Worm (Caenorhabditis elegans): Measurements from ENCODE around the gene nhr-43.

nhr-43 gene

ce11 chrIV:11915768-11916453 is 16.5 kb downstream of the nhr-43 start, which contains the start of gene ZK822.9:
ZK822.9 (plus strand) TSS chrIV:11915947.
- TF ChIP-seq Y75B8A.6 (GFP tag; IDR thresholded peaks at IDR 0.05): no peak
- no peak for TF ChIP-seq F26F4.8 (GFP tag; conservative IDR thresholded peaks at IDR 0.05)
- TF ChIP-seq fkh-10 (GFP tag; optimal IDR thresholded peaks at IDR 0.05): no peak
- no peak for TF ChIP-seq dmd-8 (GFP tag; IDR thresholded peaks at IDR 0.05)
- TF ChIP-seq tra-1 (GFP tag; IDR thresholded peaks at IDR 0.05): no peak
- TF ChIP-seq mxl-2 (GFP tag; conservative IDR thresholded peaks at IDR 0.05): no peak
- no peak for TF ChIP-seq F37D6.2 (tag; optimal IDR thresholded peaks at IDR 0.05)
- TF ChIP-seq lin-39 (tag; optimal IDR thresholded peaks at IDR 0.05): no peak
- TF ChIP-seq nhr-28 (tag; optimal IDR thresholded peaks at IDR 0.05): peak; percentile 82
- TF ChIP-seq T26A8.4 (GFP tag; IDR thresholded peaks at IDR 0.05): no peak
- no peak for TF ChIP-seq F10B5.3 (tag; optimal IDR thresholded peaks at IDR 0.05)
- no peak for TF ChIP-seq ceh-32 (tag; optimal IDR thresholded peaks at IDR 0.05; ENCODE audit: poor library complexity)
- TF ChIP-seq mdt-29 (GFP tag; IDR thresholded peaks at IDR 0.05): peak; percentile 88
- TF ChIP-seq F44E2.7 (GFP tag; IDR thresholded peaks at IDR 0.05): no peak
- peak; percentile 26 for TF ChIP-seq dmd-6 (GFP tag; IDR thresholded peaks at IDR 0.05)
- no peak for TF ChIP-seq D1046.2 (GFP tag; IDR thresholded peaks at IDR 0.05)
- peak; percentile 78 for TF ChIP-seq hlh-11 (tag; optimal IDR thresholded peaks at IDR 0.05)
- no peak for TF ChIP-seq vab-7 (GFP tag; IDR thresholded peaks at IDR 0.05)
- TF ChIP-seq ztf-11 (tag; optimal IDR thresholded peaks at IDR 0.05): no peak
- peak; percentile 81 for TF ChIP-seq hlh-30 (tag; optimal IDR thresholded peaks at IDR 0.05; ENCODE audit: insufficient read depth)
- no peak for TF ChIP-seq rbr-2 (tag; optimal IDR thresholded peaks at IDR 0.05)
- peak; percentile 49 for TF ChIP-seq mep-1 (tag; optimal IDR thresholded peaks at IDR 0.05)
- peak; percentile 24 for TF ChIP-seq dve-1 (tag; optimal IDR thresholded peaks at IDR 0.05; ENCODE audit: insufficient read depth)
- TF ChIP-seq hif-1 (tag; optimal IDR thresholded peaks at IDR 0.05): peak in 1 of 2 experiments; percentile 17
- TF ChIP-seq Y48G9A.11 (GFP tag; IDR thresholded peaks at IDR 0.05): no peak
- TF ChIP-seq ceh-28 (tag; optimal IDR thresholded peaks at IDR 0.05): no peak
- no peak for TF ChIP-seq daf-16 (GFP tag; optimal IDR thresholded peaks at IDR 0.05)
- TF ChIP-seq daf-16 (tag; optimal IDR thresholded peaks at IDR 0.05): peak; percentile 70
- TF ChIP-seq nhr-102 (tag; optimal IDR thresholded peaks at IDR 0.05): no peak
- no peak for TF ChIP-seq Y5F2A.4 (GFP tag; optimal IDR thresholded peaks at IDR 0.05)
- peak; percentile 47; the same call in 1 of the 2 replicates for TF ChIP-seq set-16 (GFP tag; IDR thresholded peaks at IDR 0.05)
- peak; percentile 65 for TF ChIP-seq aha-1 (tag)
- no peak for TF ChIP-seq ZK337.2 (GFP tag; IDR thresholded peaks at IDR 0.05)
- no peak for TF ChIP-seq lin-1 (GFP tag; IDR thresholded peaks at IDR 0.05)
- TF ChIP-seq mes-2 (tag; optimal IDR thresholded peaks at IDR 0.05; ENCODE audit: poor library complexity, severe bottlenecking): peak; percentile 30
- peak; percentile 24 for TF ChIP-seq mxl-3 (GFP tag; optimal IDR thresholded peaks at IDR 0.05)

- no peak for TF ChIP-seq F26F4.8 (GFP tag; conservative IDR thresholded peaks at IDR 0.05)
- no peak for TF ChIP-seq ctbp-1 (GFP tag; IDR thresholded peaks at IDR 0.05)
- no peak for TF ChIP-seq daf-16 (GFP tag; optimal IDR thresholded peaks at IDR 0.05)
- TF ChIP-seq daf-16 (tag; optimal IDR thresholded peaks at IDR 0.05): peak; percentile 100
- no peak for TF ChIP-seq T20F7.1 (GFP tag; optimal IDR thresholded peaks at IDR 0.05)
- no peak for TF ChIP-seq spr-1 (tag; optimal IDR thresholded peaks at IDR 0.05)
- no peak for TF ChIP-seq rbr-2 (tag; optimal IDR thresholded peaks at IDR 0.05)
- TF ChIP-seq lin-39 (tag; optimal IDR thresholded peaks at IDR 0.05): no peak
- TF ChIP-seq ztf-7 (tag; optimal IDR thresholded peaks at IDR 0.05): no peak
- no peak for TF ChIP-seq ceh-62 (tag; optimal IDR thresholded peaks at IDR 0.05)
- no peak for TF ChIP-seq saeg-2 (GFP tag; IDR thresholded peaks at IDR 0.05)
- peak; percentile 65 for TF ChIP-seq aha-1 (tag)
- TF ChIP-seq lsy-2 (tag; optimal IDR thresholded peaks at IDR 0.05): peak in 1 of 2 experiments; percentile 2
- no peak for TF ChIP-seq dmd-9 (GFP tag; IDR thresholded peaks at IDR 0.05)
- no peak for TF ChIP-seq mxl-3 (GFP tag; optimal IDR thresholded peaks at IDR 0.05)
- TF ChIP-seq daf-19 (GFP tag; conservative IDR thresholded peaks at IDR 0.05): no peak
- TF ChIP-seq ces-1 (GFP tag; optimal IDR thresholded peaks at IDR 0.05): no peak
- no peak for TF ChIP-seq lir-3 (tag; optimal IDR thresholded peaks at IDR 0.05)
- TF ChIP-seq nhr-102 (tag; optimal IDR thresholded peaks at IDR 0.05): peak; percentile 39
- TF ChIP-seq hlh-11 (tag; optimal IDR thresholded peaks at IDR 0.05): peak; percentile 71
- no peak for TF ChIP-seq nhr-111 (GFP tag; optimal IDR thresholded peaks at IDR 0.05)
- TF ChIP-seq mep-1 (tag; optimal IDR thresholded peaks at IDR 0.05): peak; percentile 19
- no peak for TF ChIP-seq php-3 (GFP tag; IDR thresholded peaks at IDR 0.05)
Observed at ce11 chrIV:11916907-11917306, 17.5 kb downstream of the nhr-43 start, which contains the start of gene ZK822.10. ZK822.10 (plus strand) TSS chrIV:11917137.

Measured in whole organism, L4 larva.